Worm (Caenorhabditis elegans): ENCODE measurements around the gene tni-3.

The tni-3 gene

DNA sequence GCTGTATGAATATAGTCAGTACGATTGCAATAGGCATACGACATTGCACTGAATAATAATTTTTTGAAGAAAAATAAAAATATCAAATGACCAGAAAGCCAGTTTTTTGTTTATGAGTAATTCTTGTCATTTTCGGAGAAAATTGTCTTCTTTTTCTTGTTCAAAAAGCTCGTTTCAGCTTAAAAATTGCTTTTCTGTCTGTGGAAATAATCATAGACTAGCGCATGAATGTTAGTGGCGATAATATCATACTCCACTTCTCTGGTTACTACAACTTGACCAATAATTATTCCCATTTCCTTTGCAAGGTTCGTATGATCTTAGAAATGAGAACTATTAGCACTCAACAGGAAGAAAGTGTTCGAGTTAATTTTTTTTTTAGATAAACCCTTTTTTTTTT is 7.4 kb downstream of the tni-3 start, which contains the start of gene srh-216:
srh-216 (minus strand) TSS at position 101 of the 400 bp plus-strand sequence.
- no peak for TF ChIP-seq hlh-6 (tag; optimal IDR thresholded peaks at IDR 0.05)
- no peak for TF ChIP-seq ceh-31 (tag; optimal IDR thresholded peaks at IDR 0.05)
- TF ChIP-seq nhr-232 (tag; optimal IDR thresholded peaks at IDR 0.05), result no peak
- TF ChIP-seq dve-1 (tag; optimal IDR thresholded peaks at IDR 0.05), result no peak
- no peak for TF ChIP-seq pqm-1 (tag; optimal IDR thresholded peaks at IDR 0.05)
- TF ChIP-seq pax-1 (tag; optimal IDR thresholded peaks at IDR 0.05), result no peak
- TF ChIP-seq ceh-48 (tag; optimal IDR thresholded peaks at IDR 0.05), result no peak

DNA sequence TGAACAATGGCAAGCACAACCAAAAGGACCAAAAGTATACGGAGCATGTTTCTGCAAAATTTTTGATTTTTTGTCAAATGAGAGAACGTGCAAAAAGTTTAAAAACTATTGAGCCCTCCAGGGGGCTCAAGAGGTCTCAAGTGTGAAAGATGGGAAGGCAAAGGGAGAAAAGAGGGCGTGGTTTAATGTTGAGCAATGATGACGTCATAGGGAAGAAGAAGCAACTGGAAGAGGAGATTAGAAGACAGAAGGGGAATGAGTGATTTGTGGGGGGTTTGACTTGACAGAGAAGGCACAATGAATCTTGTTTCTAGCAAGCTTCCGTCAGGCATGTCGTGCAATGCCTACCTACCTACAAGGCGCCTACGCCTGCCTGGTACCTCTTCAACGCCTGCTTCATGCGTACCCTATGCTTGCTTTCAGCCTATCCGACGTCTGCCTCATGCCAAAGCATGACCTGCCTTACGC is 13.6 kb downstream of the tni-3 start, which contains the start of gene T20B3.14:
T20B3.14 (minus strand) TSS at position 51 of the 468 bp plus-strand sequence.
- TF ChIP-seq ceh-45 (GFP tag; IDR thresholded peaks at IDR 0.05) (no peak), mec-3 (tag; optimal IDR thresholded peaks at IDR 0.05; ENCODE audit: borderline replicate concordance) (no peak), elt-4 (tag; optimal IDR thresholded peaks at IDR 0.05) (no peak), pqm-1 (tag; optimal IDR thresholded peaks at IDR 0.05) (no peak), fkh-10 (GFP tag; optimal IDR thresholded peaks at IDR 0.05) (no peak), ztf-16 (tag; optimal IDR thresholded peaks at IDR 0.05) (no peak), gmeb-2 (tag; optimal IDR thresholded peaks at IDR 0.05) (no peak), npax-4 (tag; optimal IDR thresholded peaks at IDR 0.05) (no peak), hlh-13 (GFP tag; optimal IDR thresholded peaks at IDR 0.05) (no peak), ref-2 (tag; optimal IDR thresholded peaks at IDR 0.05) (no peak), ahr-1 (tag; optimal IDR thresholded peaks at IDR 0.05) (no peak), C08G9.2 (tag; optimal IDR thresholded peaks at IDR 0.05) (no peak), nhr-232 (tag; optimal IDR thresholded peaks at IDR 0.05) (no peak), ceh-22 (tag; optimal IDR thresholded peaks at IDR 0.05) (no peak), che-1 (tag; optimal IDR thresholded peaks at IDR 0.05) (no peak), tbx-2 (tag; optimal IDR thresholded peaks at IDR 0.05) (no peak), unc-3 (GFP tag; conservative IDR thresholded peaks at IDR 0.05) (no peak), unc-3 (tag; optimal IDR thresholded peaks at IDR 0.05) (no peak), zip-5 (tag; optimal IDR thresholded peaks at IDR 0.05) (no peak)

- peak; percentile 6 for TF ChIP-seq hlh-30 (tag; optimal IDR thresholded peaks at IDR 0.05; ENCODE audit: insufficient read depth)
- TF ChIP-seq rnt-1 (tag; optimal IDR thresholded peaks at IDR 0.05), result no peak
- TF ChIP-seq sox-4 (tag; optimal IDR thresholded peaks at IDR 0.05), result no peak
- no peak for TF ChIP-seq ref-2 (tag; optimal IDR thresholded peaks at IDR 0.05)
- TF ChIP-seq fkh-6 (tag; optimal IDR thresholded peaks at IDR 0.05), result no peak
- no peak for TF ChIP-seq ets-4 (tag; optimal IDR thresholded peaks at IDR 0.05)
- peak; percentile 88 for TF ChIP-seq elt-2 (tag; optimal IDR thresholded peaks at IDR 0.05)
- TF ChIP-seq syd-9 (tag; optimal IDR thresholded peaks at IDR 0.05), result no peak
- TF ChIP-seq nfya-1 (tag; optimal IDR thresholded peaks at IDR 0.05), result no peak
- TF ChIP-seq mec-3 (tag; optimal IDR thresholded peaks at IDR 0.05; ENCODE audit: borderline replicate concordance), result no peak
- no peak for TF ChIP-seq ttx-3 (tag; optimal IDR thresholded peaks at IDR 0.05)
- no peak for TF ChIP-seq dmd-4 (tag; optimal IDR thresholded peaks at IDR 0.05; ENCODE audit: borderline replicate concordance)
- no peak for TF ChIP-seq ceh-6 (GFP tag; optimal IDR thresholded peaks at IDR 0.05)
- TF ChIP-seq Y22D7AL.16 (tag; optimal IDR thresholded peaks at IDR 0.05), result no peak
- no peak for TF ChIP-seq pha-2 (tag; optimal IDR thresholded peaks at IDR 0.05)
Observed at ce11 chrV:16816707-16817106, 18.2 kb downstream of the tni-3 start.

- TF ChIP-seq odd-2 (tag; optimal IDR thresholded peaks at IDR 0.05), result no peak
Observed at ce11 chrV:16815261-16815660, 19.7 kb downstream of the tni-3 start, which contains the start of gene T20B3.1. TSS of gene T20B3.1 (plus strand) at chrV:16815561.
